Fruit fly (Drosophila melanogaster) Kc167 (cell line): ENCODE results near the gene Hsp27.

ENCODE experiments used
- Myc ChIP-seq: fragments of >200 bp; optimal IDR thresholded peaks from 2 replicates; lab custom pipeline; 2017; ENCODE audit warnings: missing external identifiers
- Sin3A ChIP-seq: fragments of >200 bp; optimal IDR thresholded peaks from 2 replicates; lab custom pipeline; 2018; ENCODE audit warnings: missing external identifiers
- h ChIP-seq: fragments of >200 bp; optimal IDR thresholded peaks from 3 replicates; lab custom pipeline; 2018; ENCODE audit warnings: missing external identifiers
- insv ChIP-seq: fragments of >200 bp; optimal IDR thresholded peaks from 3 replicates; lab custom pipeline; 2018; ENCODE audit warnings: missing external identifiers
- psq ChIP-seq: fragments of >200 bp; optimal IDR thresholded peaks from 2 replicates; lab custom pipeline; 2017; ENCODE audit warnings: missing external identifiers
- ttk ChIP-seq: sonication (Bioruptor generic); optimal IDR thresholded peaks from 2 replicates; lab custom pipeline; 2017; ENCODE audit warnings: missing external identifiers

dm6 chr3L:9420054-9420818 lies 36.4 kb downstream of the Hsp27 start:
- TF ChIP-seq Myc (lab: Kevin White, UChicago), result no peak
- no peak for TF ChIP-seq Sin3A (lab: Kevin White, UChicago)
- no peak for TF ChIP-seq insv (lab: Kevin White, UChicago)
- TF ChIP-seq h (lab: Kevin White, UChicago), result no peak
- TF ChIP-seq psq (lab: Kevin White, UChicago), result no peak
- no peak for TF ChIP-seq ttk
